Fruit fly (Drosophila melanogaster) whole organism, embryonic: ENCODE data around the gene CG11249.

ENCODE experiments used
- Aef1 ChIP-seq: fragments of 200-800 bp; sonication (Bioruptor generic); IDR thresholded peaks from 3 replicates; pipeline ENCODE4 v1.3.6; 2022; ENCODE audit warnings: missing biosample characterization, missing genetic modification characterization
- Atf3 ChIP-seq: fragments of 200-800 bp; sonication (Bioruptor generic); optimal IDR thresholded peaks from 3 replicates; lab custom pipeline; 2016; ENCODE audit warnings: missing biosample characterization, missing genetic modification characterization
- C15 ChIP-seq: fragments of 200-800 bp; sonication (Bioruptor generic); IDR thresholded peaks from 3 replicates; pipeline ENCODE4 v1.3.6; 2022; ENCODE audit warnings: missing biosample characterization, missing genetic modification characterization
- CG10321 ChIP-seq: fragments of 200-800 bp; sonication (Bioruptor generic); IDR thresholded peaks from 2 replicates; pipeline ENCODE4 v1.3.6; 2022; ENCODE audit warnings: missing biosample characterization, missing genetic modification characterization
- CG11085 ChIP-seq: fragments of 200-800 bp; sonication (Bioruptor generic); IDR thresholded peaks from 2 replicates; pipeline ENCODE4 v1.3.6; 2022; ENCODE audit warnings: missing biosample characterization, missing genetic modification characterization
- CG11456 ChIP-seq: fragments of 200-800 bp; sonication (Bioruptor generic); IDR thresholded peaks from 3 replicates; pipeline ENCODE4 v1.3.6; 2022; ENCODE audit warnings: missing biosample characterization, missing genetic modification characterization
- CG11560 ChIP-seq: fragments of 200-800 bp; sonication (Bioruptor generic); IDR thresholded peaks from 3 replicates; pipeline ENCODE4 v1.3.6; 2022; ENCODE audit warnings: missing biosample characterization, missing genetic modification characterization
- CG12236 ChIP-seq: fragments of 200-800 bp; sonication (Bioruptor generic); optimal IDR thresholded peaks from 2 replicates; lab custom pipeline; 2016; ENCODE audit warnings: missing biosample characterization, missing genetic modification characterization
- CG12769 ChIP-seq: fragments of 200-800 bp; sonication (Bioruptor generic); optimal IDR thresholded peaks from 2 replicates; lab custom pipeline; 2019; ENCODE audit warnings: missing biosample characterization, mild to moderate bottlenecking, missing genetic modification characterization, moderate library complexity
- CG13296 ChIP-seq: fragments of 200-800 bp; sonication (Bioruptor generic); optimal IDR thresholded peaks from 3 replicates; lab custom pipeline; 2018; ENCODE audit warnings: missing biosample characterization, mild to moderate bottlenecking, missing genetic modification characterization
- CG1832 ChIP-seq: fragments of 200-800 bp; sonication (Bioruptor generic); optimal IDR thresholded peaks from 2 replicates; lab custom pipeline; 2017; ENCODE audit warnings: missing biosample characterization, mild to moderate bottlenecking, missing genetic modification characterization, inconsistent platforms
- CG18599 ChIP-seq: fragments of 200-800 bp; sonication (Bioruptor generic); optimal IDR thresholded peaks from 3 replicates; lab custom pipeline; 2017; ENCODE audit warnings: missing biosample characterization, missing genetic modification characterization, mild to moderate bottlenecking, moderate library complexity, missing genetic modification reagents
- CG30403 ChIP-seq: fragments of 200-800 bp; sonication (Bioruptor generic); optimal IDR thresholded peaks from 3 replicates; lab custom pipeline; 2016; ENCODE audit warnings: missing biosample characterization, missing genetic modification characterization
- CG3065 ChIP-seq: fragments of 200-800 bp; sonication (Bioruptor generic); optimal IDR thresholded peaks from 2 replicates; lab custom pipeline; 2016; ENCODE audit warnings: missing biosample characterization, missing genetic modification characterization
- CG3847 ChIP-seq: fragments of 200-800 bp; sonication (Bioruptor generic); IDR thresholded peaks from 2 replicates; pipeline ENCODE4 v1.3.6; 2022; ENCODE audit warnings: missing biosample characterization, missing genetic modification characterization
- CG5245 ChIP-seq: fragments of 200-800 bp; sonication (Bioruptor generic); optimal IDR thresholded peaks from 3 replicates; lab custom pipeline; 2016; ENCODE audit warnings: missing biosample characterization, missing genetic modification characterization
- CG6272 ChIP-seq: fragments of 200-800 bp; sonication (Bioruptor generic); IDR thresholded peaks from 2 replicates; pipeline ENCODE4 v1.3.6; 2022; ENCODE audit warnings: missing biosample characterization, missing genetic modification characterization
- CG6791 ChIP-seq: fragments of 200-800 bp; sonication (Bioruptor generic); IDR thresholded peaks from 3 replicates; pipeline ENCODE4 v1.3.6; 2022; ENCODE audit warnings: missing biosample characterization, missing genetic modification characterization; ENCODE audit not compliant: partially characterized antibody
- CG8944 ChIP-seq: fragments of 200-800 bp; sonication (Bioruptor generic); optimal IDR thresholded peaks from 3 replicates; lab custom pipeline; 2016; ENCODE audit warnings: missing biosample characterization, missing genetic modification characterization
- Dip3 ChIP-seq: fragments of 200-800 bp; sonication (Bioruptor generic); optimal IDR thresholded peaks from 3 replicates; lab custom pipeline; 2016; ENCODE audit warnings: missing biosample characterization, missing genetic modification characterization
- Eip74EF ChIP-seq, 2 experiments: fragments of 200-800 bp in 1 of 2; fragments of >200 bp in 1 of 2; sonication (Bioruptor generic) in 1 of 2; optimal IDR thresholded peaks; 2 replicates each; lab custom pipeline; 2017 to 2019; ENCODE audit warnings: missing biosample characterization in 2 of 2, missing genetic modification characterization in 2 of 2, mild to moderate bottlenecking in 1 of 2, moderate library complexity in 1 of 2
- Ets97D ChIP-seq: fragments of 200-800 bp; sonication (Bioruptor generic); optimal IDR thresholded peaks from 3 replicates; lab custom pipeline; 2016; ENCODE audit warnings: missing biosample characterization, missing genetic modification characterization
- Hmr ChIP-seq: fragments of 200-800 bp; sonication (Bioruptor generic); optimal IDR thresholded peaks from 3 replicates; lab custom pipeline; 2017; ENCODE audit warnings: mild to moderate bottlenecking, missing biosample characterization, missing genetic modification reagents, missing genetic modification characterization
- Scr ChIP-seq: fragments of 200-800 bp; sonication (Bioruptor generic); IDR thresholded peaks from 2 replicates; pipeline ENCODE4 v1.3.6; 2022; ENCODE audit warnings: missing biosample characterization, missing genetic modification characterization; ENCODE audit not compliant: partially characterized antibody
- TFAM ChIP-seq: fragments of 200-800 bp; sonication (Bioruptor generic); optimal IDR thresholded peaks from 2 replicates; lab custom pipeline; 2017; ENCODE audit warnings: missing biosample characterization, missing genetic modification characterization, inconsistent platforms
- Usf ChIP-seq: fragments of 200-800 bp; sonication (Bioruptor generic); optimal IDR thresholded peaks from 2 replicates; lab custom pipeline; 2017; ENCODE audit warnings: missing genotype, missing biosample characterization, missing genetic modification characterization
- ab ChIP-seq: fragments of 200-800 bp; sonication (Bioruptor generic); optimal IDR thresholded peaks from 2 replicates; lab custom pipeline; 2016; ENCODE audit warnings: missing biosample characterization, missing genetic modification characterization
- al ChIP-seq: fragments of 200-800 bp; sonication (Bioruptor generic); IDR thresholded peaks from 2 replicates; pipeline ENCODE4 v1.3.6; 2022; ENCODE audit warnings: missing biosample characterization, missing genetic modification characterization
- az2 ChIP-seq: fragments of 200-800 bp; sonication (Bioruptor generic); optimal IDR thresholded peaks from 3 replicates; lab custom pipeline; 2016; ENCODE audit warnings: missing biosample characterization, missing genetic modification characterization
- cg ChIP-seq: fragments of 200-800 bp; sonication (Bioruptor generic); optimal IDR thresholded peaks from 3 replicates; lab custom pipeline; 2019; ENCODE audit warnings: missing biosample characterization, mild to moderate bottlenecking, missing genetic modification characterization, moderate library complexity
- disco-r ChIP-seq: fragments of 200-800 bp; sonication (Bioruptor generic); optimal IDR thresholded peaks from 2 replicates; lab custom pipeline; 2016; ENCODE audit warnings: missing biosample characterization, missing genetic modification characterization
- dmrt11E ChIP-seq: fragments of 200-800 bp; sonication (Bioruptor generic); optimal IDR thresholded peaks from 3 replicates; lab custom pipeline; 2018; ENCODE audit warnings: missing biosample characterization, mild to moderate bottlenecking, missing genetic modification characterization, moderate library complexity
- esg ChIP-seq: fragments of 200-800 bp; sonication (Bioruptor generic); conservative IDR thresholded peaks from 2 replicates; pipeline ENCODE4 v1.3.6; 2022; ENCODE audit warnings: missing biosample characterization, missing genetic modification characterization
- fd3F ChIP-seq: fragments of 200-800 bp; sonication (Bioruptor generic); optimal IDR thresholded peaks from 2 replicates; lab custom pipeline; 2018; ENCODE audit warnings: missing biosample characterization, mild to moderate bottlenecking, missing genetic modification characterization, moderate library complexity
- fd96Cb ChIP-seq: fragments of 200-800 bp; sonication (Bioruptor generic); optimal IDR thresholded peaks from 2 replicates; lab custom pipeline; 2018; ENCODE audit warnings: missing biosample characterization, mild to moderate bottlenecking, missing genetic modification characterization, moderate library complexity
- fu2 ChIP-seq: fragments of 200-800 bp; sonication (Bioruptor generic); optimal IDR thresholded peaks from 2 replicates; lab custom pipeline; 2016; ENCODE audit warnings: missing biosample characterization, missing genetic modification characterization
- gem ChIP-seq: fragments of 200-800 bp; sonication (Bioruptor generic); optimal IDR thresholded peaks from 2 replicates; lab custom pipeline; 2019; ENCODE audit warnings: missing biosample characterization, mild to moderate bottlenecking, missing genetic modification characterization, moderate library complexity
- gsb ChIP-seq: fragments of 200-800 bp; sonication (Bioruptor generic); IDR thresholded peaks from 2 replicates; pipeline ENCODE4 v1.3.6; 2022; ENCODE audit warnings: missing biosample characterization, missing genetic modification characterization
- jumu ChIP-seq: fragments of 200-800 bp; sonication (Bioruptor generic); optimal IDR thresholded peaks from 3 replicates; lab custom pipeline; 2016; ENCODE audit warnings: missing biosample characterization, missing genetic modification characterization
- mld ChIP-seq: fragments of 200-800 bp; sonication (Bioruptor generic); IDR thresholded peaks from 3 replicates; pipeline ENCODE4 v1.3.6; 2022; ENCODE audit warnings: missing biosample characterization, missing genetic modification characterization; ENCODE audit not compliant: partially characterized antibody
- nmo ChIP-seq: fragments of 200-800 bp; sonication (Bioruptor generic); optimal IDR thresholded peaks from 2 replicates; lab custom pipeline; 2018; ENCODE audit warnings: missing biosample characterization, mild to moderate bottlenecking, missing genetic modification characterization, moderate library complexity
- pho ChIP-seq: fragments of 200-800 bp; sonication (Bioruptor generic); optimal IDR thresholded peaks from 2 replicates; lab custom pipeline; 2016; ENCODE audit warnings: missing biosample characterization, missing genetic modification characterization
- phol ChIP-seq: fragments of 200-800 bp; sonication (Bioruptor generic); optimal IDR thresholded peaks from 3 replicates; lab custom pipeline; 2018; ENCODE audit warnings: missing biosample characterization, mild to moderate bottlenecking, missing genetic modification characterization, moderate library complexity
- prd ChIP-seq, 3 experiments: fragments of >200 bp in 2 of 3; fragments of 200-800 bp in 1 of 3; sonication (Bioruptor generic) in 1 of 3; optimal IDR thresholded peaks in 2 of 3; IDR thresholded peaks in 1 of 3; 2 replicates in 2 of 3; 3 replicates in 1 of 3; pipeline versions ENCODE4 v1.3.6 to Lab custom; 2017 to 2022; ENCODE audit warnings: missing biosample characterization in 1 of 3, missing genetic modification characterization in 1 of 3
- shn ChIP-seq: fragments of 200-800 bp; sonication (Bioruptor generic); optimal IDR thresholded peaks from 3 replicates; lab custom pipeline; 2016; ENCODE audit warnings: missing biosample characterization, missing genetic modification characterization
- sim ChIP-seq: fragments of 200-800 bp; sonication (Bioruptor generic); IDR thresholded peaks from 2 replicates; pipeline ENCODE4 v1.3.6; 2022; ENCODE audit warnings: missing biosample characterization, missing genetic modification characterization
- tll ChIP-seq, 2 experiments: fragments of 200-800 bp in 1 of 2; fragments of >200 bp in 1 of 2; sonication (Bioruptor generic) in 1 of 2; optimal IDR thresholded peaks; 2 replicates each; lab custom pipeline; 2017 to 2019; ENCODE audit warnings: missing biosample characterization in 2 of 2, missing genetic modification characterization in 2 of 2, mild to moderate bottlenecking in 1 of 2, moderate library complexity in 1 of 2
- vvl ChIP-seq: fragments of 200-800 bp; sonication (Bioruptor generic); IDR thresholded peaks from 2 replicates; pipeline ENCODE4 v1.3.6; 2022; ENCODE audit warnings: missing biosample characterization, missing genetic modification characterization
- zf30C ChIP-seq: fragments of 200-800 bp; sonication (Bioruptor generic); optimal IDR thresholded peaks from 3 replicates; lab custom pipeline; 2018; ENCODE audit warnings: missing biosample characterization, mild to moderate bottlenecking, missing genetic modification characterization
- zfh1 ChIP-seq: fragments of 200-800 bp; sonication (Bioruptor generic); IDR thresholded peaks from 3 replicates; pipeline ENCODE4 v1.3.6; 2022; ENCODE audit warnings: missing biosample characterization, missing genetic modification characterization

CG11249 gene

DNA sequence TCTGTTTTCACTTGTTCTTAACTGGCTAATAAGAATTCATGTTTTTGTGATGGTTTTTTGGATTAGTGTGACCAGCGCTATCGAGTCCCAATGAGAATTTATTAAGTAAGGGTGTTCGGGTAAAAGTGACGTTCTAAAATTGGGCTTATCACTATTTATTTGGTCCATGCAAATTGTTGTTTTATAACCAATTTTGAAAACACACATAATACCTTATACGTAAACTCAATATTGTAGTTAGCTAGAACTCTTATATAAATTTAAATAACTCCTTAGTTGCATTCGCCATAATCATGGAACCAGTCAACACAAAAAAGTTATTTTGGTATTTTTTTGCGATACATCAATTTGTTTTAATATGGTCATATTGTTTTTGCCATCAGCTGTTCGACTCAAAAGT is 7.7 kb downstream of the CG11249 start, which contains the start of the genes Als2 and CG11248 (continued):
- TF ChIP-seq Scr (GFP tag; lab: Robert Waterston, UW) (no peak), tll (GFP tag; optimal IDR thresholded peaks at IDR 0.05; lab: Kevin White, UChicago) (peak in 1 of 2 experiments; percentile 29), CG8944 (GFP tag; lab: Kevin White, UChicago) (peak; percentile 65), CG30403 (GFP tag; lab: Kevin White, UChicago) (peak; percentile 85), pho (peak; percentile 53), CG11085 (GFP tag; lab: Robert Waterston, UW) (no peak), dmrt11E (tag; lab: Kevin White, UChicago) (peak; percentile 84), Dip3 (GFP tag; lab: Kevin White, UChicago) (peak; percentile 76), nmo (GFP tag; lab: Kevin White, UChicago) (peak; percentile 90), vvl (GFP tag; lab: Robert Waterston, UW) (peak; percentile 64), fd96Cb (tag; lab: Kevin White, UChicago) (peak; percentile 66), CG11456 (peak; percentile 81), zfh1 (GFP tag; lab: Robert Waterston, UW) (0 out of 3 replicates have a peak, but pooled peaks have one; percentile 47), ab (GFP tag; lab: Kevin White, UChicago) (no peak), CG5245 (GFP tag; lab: Kevin White, UChicago) (peak; percentile 51), zf30C (GFP tag; lab: Kevin White, UChicago) (no peak), C15 (GFP tag; lab: Robert Waterston, UW) (peak; percentile 49; the same call in 1 of the 3 replicates), cg (GFP tag; lab: Kevin White, UChicago) (no peak), CG6272 (peak; percentile 61; the same call in 1 of the 2 replicates), mld (no peak), jumu (GFP tag; lab: Kevin White, UChicago) (peak; percentile 60), CG1832 (GFP tag; lab: Kevin White, UChicago) (no peak), gem (tag; lab: Kevin White, UChicago) (peak; percentile 90), CG3847 (GFP tag; lab: Robert Waterston, UW) (peak; percentile 82), CG18599 (GFP tag; lab: Kevin White, UChicago) (no peak), CG3065 (GFP tag; lab: Kevin White, UChicago) (peak; percentile 28), al (GFP tag; lab: Robert Waterston, UW) (peak; percentile 63; the same call in 1 of the 2 replicates), fd3F (GFP tag; lab: Kevin White, UChicago) (peak; percentile 70), CG12236 (peak; percentile 21), Usf (GFP tag; lab: Kevin White, UChicago) (peak; percentile 52), prd (optimal IDR thresholded peaks at IDR 0.05; lab: Kevin White, UChicago) (no peak), prd (GFP tag; IDR thresholded peaks at IDR 0.05; lab: Robert Waterston, UW) (peak; percentile 84), phol (tag; lab: Kevin White, UChicago) (peak; percentile 90), CG11560 (tag; lab: Robert Waterston, UW) (0 out of 3 replicates have a peak, but pooled peaks have one; percentile 25), CG6791 (GFP tag; lab: Robert Waterston, UW) (no peak), CG10321 (GFP tag; lab: Robert Waterston, UW) (no peak), Eip74EF (GFP tag; optimal IDR thresholded peaks at IDR 0.05; lab: Kevin White, UChicago) (no peak), esg (peak; percentile 62), shn (peak; percentile 70), Hmr (GFP tag; lab: Kevin White, UChicago) (no peak), Aef1 (GFP tag; lab: Robert Waterston, UW) (peak; percentile 69), fu2 (peak; percentile 63), Ets97D (GFP tag; lab: Kevin White, UChicago) (peak; percentile 54), Atf3 (GFP tag; lab: Kevin White, UChicago) (peak; percentile 57), disco-r (GFP tag; lab: Kevin White, UChicago) (no peak), az2 (GFP tag; lab: Kevin White, UChicago) (peak; percentile 77), CG12769 (tag; lab: Kevin White, UChicago) (no peak), TFAM (no peak), gsb (GFP tag; lab: Robert Waterston, UW) (no peak), CG13296 (GFP tag; lab: Kevin White, UChicago) (no peak), sim (GFP tag; lab: Robert Waterston, UW) (no peak)
